Worm (Caenorhabditis elegans) whole organism, mixed stage, embryonic: ENCODE measurements around the gene vha-14.

Experiments used
- M03D4.4 ChIP-seq: sonication (generic microtip); optimal IDR thresholded peaks from 2 replicates; lab custom pipeline; 2017; ENCODE audit warnings: mild to moderate bottlenecking, missing genetic modification characterization, missing compliant biosample characterization
- blmp-1 ChIP-seq: fragments of 150-350 bp; optimal IDR thresholded peaks from 2 replicates; lab custom pipeline; 2014; ENCODE audit warnings: missing biosample characterization, missing genetic modification characterization
- ces-1 ChIP-seq: fragments of 150-350 bp; optimal IDR thresholded peaks from 2 replicates; lab custom pipeline; 2014; ENCODE audit warnings: missing biosample characterization, missing genetic modification reagents, missing genetic modification characterization
- elt-1 ChIP-seq: sonication (generic microtip); optimal IDR thresholded peaks from 2 replicates; lab custom pipeline; 2017; ENCODE audit warnings: missing genetic modification characterization, mild to moderate bottlenecking, missing compliant biosample characterization, antibody characterized with exemption, moderate library complexity, borderline replicate concordance; ENCODE audit not compliant: insufficient read depth
- elt-3 ChIP-seq: fragments of 150-350 bp; optimal IDR thresholded peaks from 2 replicates; lab custom pipeline; 2014; ENCODE audit warnings: missing biosample characterization, missing genetic modification characterization
- hlh-1 ChIP-seq: fragments of 150-350 bp; optimal IDR thresholded peaks from 2 replicates; lab custom pipeline; 2014; ENCODE audit warnings: missing biosample characterization, missing genetic modification reagents, missing genetic modification characterization
- ztf-11 ChIP-seq: fragments of 150-350 bp; optimal IDR thresholded peaks from 2 replicates; lab custom pipeline; 2014; ENCODE audit warnings: missing biosample characterization, missing genetic modification characterization

DNA sequence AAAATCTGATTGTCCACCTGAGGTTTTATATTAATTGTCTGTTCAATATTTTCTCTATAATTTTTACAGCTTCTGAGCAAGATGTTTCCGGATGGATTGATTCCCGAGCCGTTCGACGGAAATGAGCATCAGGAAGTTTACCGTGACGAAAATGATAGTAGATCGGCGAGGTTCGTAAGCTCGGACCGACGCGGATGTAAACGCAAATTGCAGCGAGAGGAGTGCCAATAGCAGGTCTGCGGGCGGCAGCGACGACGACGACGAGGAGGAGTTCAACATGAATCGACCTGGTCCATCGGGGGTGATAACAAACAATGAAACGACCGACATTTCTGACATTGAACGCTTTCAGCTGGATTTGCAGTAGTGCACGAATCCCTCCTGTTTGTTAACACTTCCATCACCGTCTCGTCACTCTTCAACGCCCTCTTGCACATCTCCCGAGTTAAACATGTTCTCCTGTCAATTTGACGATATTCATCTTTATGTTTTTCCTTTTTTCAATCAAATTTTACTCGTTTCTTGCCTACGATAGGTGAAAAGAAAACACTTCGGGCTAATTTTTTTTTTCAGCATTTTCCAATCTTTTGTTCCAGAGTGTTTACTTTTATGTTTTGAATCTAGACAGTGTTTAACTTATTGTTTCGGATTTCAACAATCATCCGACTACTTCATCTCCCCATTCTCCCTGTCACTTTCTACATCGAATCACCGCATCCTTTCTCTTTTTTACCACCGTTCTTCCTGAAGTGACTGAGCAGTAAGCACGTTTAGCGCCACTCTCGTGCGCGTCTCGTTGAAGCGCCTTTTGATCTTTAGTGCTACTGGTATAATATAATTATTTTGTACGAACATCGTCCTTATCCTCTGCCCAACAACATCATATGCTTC is 45.8 kb upstream of the vha-14 start:
- TF ChIP-seq elt-3 (tag; lab: Kevin White, UChicago) = no peak
- TF ChIP-seq blmp-1 (tag; lab: Kevin White, UChicago) = no peak
- TF ChIP-seq M03D4.4 (tag; lab: Kevin White, UChicago) = no peak
- no peak for TF ChIP-seq ztf-11 (tag; lab: Kevin White, UChicago)
- TF ChIP-seq ces-1 (GFP tag; lab: Kevin White, UChicago) = no peak
- no peak for TF ChIP-seq elt-1 (tag; lab: Kevin White, UChicago)
- no peak for TF ChIP-seq hlh-1 (tag; lab: Kevin White, UChicago)
